Worm (Caenorhabditis elegans): Measurements from ENCODE around the gene Y57A10A.2.

ce11 chrII:12110997-12111396 lies 36.4 kb upstream of the Y57A10A.2 start:
- TF ChIP-seq nhr-90 (tag; optimal IDR thresholded peaks at IDR 0.05; ENCODE audit: poor library complexity): no peak
- TF ChIP-seq snu-23 (GFP tag; optimal IDR thresholded peaks at IDR 0.05): no peak
- TF ChIP-seq elt-2 (tag; optimal IDR thresholded peaks at IDR 0.05): no peak
- TF ChIP-seq egl-13 (tag; optimal IDR thresholded peaks at IDR 0.05): no peak
- TF ChIP-seq nhr-237 (tag; optimal IDR thresholded peaks at IDR 0.05): no peak
- no peak for TF ChIP-seq unc-86 (tag; optimal IDR thresholded peaks at IDR 0.05)
- TF ChIP-seq unc-62 (GFP tag; optimal IDR thresholded peaks at IDR 0.05): no peak
- TF ChIP-seq elt-3 (tag; optimal IDR thresholded peaks at IDR 0.05): no peak
- TF ChIP-seq pag-3 (tag; optimal IDR thresholded peaks at IDR 0.05; ENCODE audit: borderline replicate concordance, insufficient read depth): no peak
- TF ChIP-seq tbx-2 (tag; optimal IDR thresholded peaks at IDR 0.05): no peak
- no peak for TF ChIP-seq nhr-19 (GFP tag; conservative IDR thresholded peaks at IDR 0.05)
- TF ChIP-seq skn-1 (tag; optimal IDR thresholded peaks at IDR 0.05): no peak
